Worm (Caenorhabditis elegans): ENCODE results near the gene F52E10.2.

F52E10.2 gene

ce11 chrX:16250679-16251078 lies 32.3 kb downstream of the F52E10.2 start, which contains the start of gene W10G6.6:
Gene W10G6.6, minus strand, starts transcription at chrX:16250779.
- TF ChIP-seq ztf-29 (GFP tag; IDR thresholded peaks at IDR 0.05): no peak
- no peak for TF ChIP-seq med-1 (GFP tag; optimal IDR thresholded peaks at IDR 0.05; ENCODE audit: insufficient read depth)
- no peak for TF ChIP-seq klf-2 (GFP tag; conservative IDR thresholded peaks at IDR 0.05)
- no peak for TF ChIP-seq flt-1 (GFP tag; IDR thresholded peaks at IDR 0.05)
- TF ChIP-seq T22C8.4 (GFP tag; IDR thresholded peaks at IDR 0.05): no peak

ce11 chrX:16244764-16245244 lies 38.2 kb downstream of the F52E10.2 start, which contains the start of gene W10G6.1:
Gene W10G6.1, plus strand, starts transcription at chrX:16245194.
- TF ChIP-seq ztf-29 (GFP tag; IDR thresholded peaks at IDR 0.05) (no peak), tab-1 (GFP tag; IDR thresholded peaks at IDR 0.05) (no peak), ref-1 (GFP tag; conservative IDR thresholded peaks at IDR 0.05) (no peak), cog-1 (tag; optimal IDR thresholded peaks at IDR 0.05) (no peak), flt-1 (GFP tag; IDR thresholded peaks at IDR 0.05) (no peak)

ce11 chrX:16243129-16243528 lies 39.9 kb downstream of the F52E10.2 start:
- TF ChIP-seq flt-1 (GFP tag; IDR thresholded peaks at IDR 0.05) (no peak), tab-1 (GFP tag; IDR thresholded peaks at IDR 0.05) (0 out of 2 replicates have a peak, but pooled peaks have one; percentile 25)

ce11 chrX:16240626-16241025 lies 42.4 kb downstream of the F52E10.2 start:
- TF ChIP-seq tab-1 (GFP tag; IDR thresholded peaks at IDR 0.05) (no peak), med-1 (GFP tag; optimal IDR thresholded peaks at IDR 0.05; ENCODE audit: insufficient read depth) (no peak)

Measured in whole organism, midembryonic.